Worm (Caenorhabditis elegans) whole organism, L1 larva: ENCODE data around the gene idh-2.

ENCODE experiments used
- C34B4.2 ChIP-seq: sonication (generic microtip); optimal IDR thresholded peaks from 2 replicates; lab custom pipeline; 2017; ENCODE audit warnings: mild to moderate bottlenecking, missing genetic modification characterization, missing compliant biosample characterization
- F16B12.6 ChIP-seq: fragments of 150-350 bp; optimal IDR thresholded peaks from 2 replicates; lab custom pipeline; 2014; ENCODE audit warnings: missing biosample characterization, missing genetic modification characterization
- ama-1 ChIP-seq: fragments of 150-350 bp; optimal IDR thresholded peaks from 2 replicates; lab custom pipeline; 2014
- blmp-1 ChIP-seq: fragments of 150-350 bp; optimal IDR thresholded peaks from 2 replicates; lab custom pipeline; 2014; ENCODE audit warnings: missing biosample characterization, missing genetic modification characterization
- ceh-90 ChIP-seq: sonication (generic microtip); optimal IDR thresholded peaks from 2 replicates; lab custom pipeline; 2016; ENCODE audit warnings: missing genetic modification characterization, missing compliant biosample characterization
- elt-2 ChIP-seq: sonication (generic microtip); optimal IDR thresholded peaks from 2 replicates; lab custom pipeline; 2016; ENCODE audit warnings: missing genetic modification characterization, mild to moderate bottlenecking, inconsistent platforms, missing compliant biosample characterization, missing genetic modification reagents
- fkh-10 ChIP-seq: sonication (generic microtip); optimal IDR thresholded peaks from 2 replicates; lab custom pipeline; 2017; ENCODE audit warnings: missing biosample characterization, missing genetic modification reagents, missing genetic modification characterization
- fkh-4 ChIP-seq: sonication (generic microtip); optimal IDR thresholded peaks from 2 replicates; lab custom pipeline; 2016; ENCODE audit warnings: missing compliant biosample characterization, missing genetic modification characterization, borderline replicate concordance
- irx-1 ChIP-seq: sonication (generic microtip); optimal IDR thresholded peaks from 2 replicates; lab custom pipeline; 2016; ENCODE audit warnings: missing genetic modification characterization, missing compliant biosample characterization
- jun-1 ChIP-seq: fragments of 150-350 bp; optimal IDR thresholded peaks from 2 replicates; lab custom pipeline; 2014; ENCODE audit warnings: missing biosample characterization, missing genetic modification reagents, missing genetic modification characterization
- lin-14 ChIP-seq: fragments of 200-800 bp; sonication (Bioruptor generic); optimal IDR thresholded peaks from 2 replicates; lab custom pipeline; 2018; ENCODE audit warnings: mild to moderate bottlenecking, missing genetic modification characterization, moderate library complexity, missing compliant biosample characterization
- lin-35 ChIP-seq, 2 experiments: fragments of 150-350 bp; optimal IDR thresholded peaks; 2 replicates each; lab custom pipeline; 2014; ENCODE audit warnings: missing biosample characterization in 2 of 2, missing genetic modification characterization in 2 of 2, missing genetic modification reagents in 2 of 2
- lin-39 ChIP-seq: fragments of 150-350 bp; optimal IDR thresholded peaks from 2 replicates; lab custom pipeline; 2014; ENCODE audit warnings: missing biosample characterization, missing genetic modification reagents, missing genetic modification characterization
- mef-2 ChIP-seq: fragments of 150-350 bp; optimal IDR thresholded peaks from 2 replicates; lab custom pipeline; 2014; ENCODE audit warnings: missing biosample characterization, missing genetic modification characterization
- nhr-28 ChIP-seq: fragments of 150-350 bp; optimal IDR thresholded peaks from 2 replicates; lab custom pipeline; 2014; ENCODE audit warnings: missing biosample characterization, missing genetic modification characterization
- nhr-76 ChIP-seq: sonication (generic microtip); optimal IDR thresholded peaks from 2 replicates; lab custom pipeline; 2017; ENCODE audit warnings: missing biosample characterization, missing genetic modification characterization
- nhr-84 ChIP-seq: sonication (generic microtip); optimal IDR thresholded peaks from 2 replicates; lab custom pipeline; 2017; ENCODE audit warnings: missing biosample characterization, missing genetic modification characterization
- nhr-85 ChIP-seq: sonication (generic microtip); peaks from one replicate; lab custom pipeline; 2016; ENCODE audit warnings: missing genetic modification characterization, inconsistent platforms, missing compliant biosample characterization
- rnt-1 ChIP-seq: sonication (generic microtip); optimal IDR thresholded peaks from 2 replicates; lab custom pipeline; 2016; ENCODE audit warnings: mild to moderate bottlenecking, missing genetic modification characterization, moderate library complexity, missing compliant biosample characterization
- snu-23 ChIP-seq: sonication (generic microtip); optimal IDR thresholded peaks from 2 replicates; lab custom pipeline; 2016; ENCODE audit warnings: missing genetic modification characterization, missing compliant biosample characterization
- tlp-1 ChIP-seq: fragments of 150-350 bp; optimal IDR thresholded peaks from 2 replicates; lab custom pipeline; 2014; ENCODE audit warnings: missing biosample characterization, missing genetic modification characterization
- xbp-1 ChIP-seq: sonication (generic microtip); optimal IDR thresholded peaks from 2 replicates; lab custom pipeline; 2016; ENCODE audit warnings: missing genetic modification characterization, missing compliant biosample characterization
- zip-4 ChIP-seq: fragments of 200-800 bp; sonication (Bioruptor generic); optimal IDR thresholded peaks from 2 replicates; lab custom pipeline; 2018; ENCODE audit warnings: mild to moderate bottlenecking, missing genetic modification characterization, moderate library complexity, missing compliant biosample characterization
- ztf-4 ChIP-seq: fragments of 150-350 bp; optimal IDR thresholded peaks from 2 replicates; lab custom pipeline; 2014; ENCODE audit warnings: missing biosample characterization, missing genetic modification characterization

idh-2 gene

DNA sequence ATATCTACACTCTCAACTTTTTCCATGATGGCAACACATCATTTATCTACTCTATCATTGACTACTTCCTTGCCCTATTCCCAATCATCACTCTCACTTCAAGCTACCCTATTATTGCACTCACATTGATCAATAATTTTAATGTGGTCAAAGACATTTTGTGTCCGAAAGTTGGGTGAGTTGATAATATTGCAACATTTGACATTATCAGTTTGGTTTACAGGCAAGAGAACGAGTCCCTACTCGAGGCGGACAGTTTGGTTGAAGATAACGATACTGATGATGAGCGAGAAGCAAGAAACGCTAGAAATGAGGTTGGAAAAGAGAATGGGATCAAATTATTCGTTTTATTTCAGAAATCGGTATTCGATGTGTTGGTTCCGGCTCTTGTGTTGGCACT lies 48.9 kb downstream of the idh-2 start:
- TF ChIP-seq nhr-76 (tag; lab: Kevin White, UChicago) (no peak), lin-39 (tag; lab: Kevin White, UChicago) (no peak), F16B12.6 (tag; lab: Kevin White, UChicago) (no peak), ztf-4 (tag; lab: Kevin White, UChicago) (no peak), jun-1 (tag; lab: Kevin White, UChicago) (no peak), nhr-28 (tag; lab: Kevin White, UChicago) (no peak), nhr-84 (tag; lab: Kevin White, UChicago) (no peak), C34B4.2 (tag; lab: Kevin White, UChicago) (no peak), snu-23 (GFP tag; lab: Kevin White, UChicago) (no peak), blmp-1 (no peak), fkh-4 (tag; lab: Kevin White, UChicago) (no peak), irx-1 (tag; lab: Kevin White, UChicago) (no peak), nhr-85 (tag; lab: Kevin White, UChicago) (no peak), rnt-1 (tag; lab: Kevin White, UChicago) (no peak), lin-14 (GFP tag; lab: Kevin White, UChicago) (peak; percentile 20), tlp-1 (tag; lab: Kevin White, UChicago) (no peak), ama-1 (lab: Kevin White, UChicago) (no peak), mef-2 (tag; lab: Kevin White, UChicago) (no peak), elt-2 (tag; lab: Kevin White, UChicago) (peak; percentile 71), xbp-1 (no peak), lin-35 (GFP tag; optimal IDR thresholded peaks at IDR 0.05; lab: Kevin White, UChicago) (peak in 1 of 2 experiments; percentile 32), ceh-90 (tag; lab: Kevin White, UChicago) (no peak)

DNA sequence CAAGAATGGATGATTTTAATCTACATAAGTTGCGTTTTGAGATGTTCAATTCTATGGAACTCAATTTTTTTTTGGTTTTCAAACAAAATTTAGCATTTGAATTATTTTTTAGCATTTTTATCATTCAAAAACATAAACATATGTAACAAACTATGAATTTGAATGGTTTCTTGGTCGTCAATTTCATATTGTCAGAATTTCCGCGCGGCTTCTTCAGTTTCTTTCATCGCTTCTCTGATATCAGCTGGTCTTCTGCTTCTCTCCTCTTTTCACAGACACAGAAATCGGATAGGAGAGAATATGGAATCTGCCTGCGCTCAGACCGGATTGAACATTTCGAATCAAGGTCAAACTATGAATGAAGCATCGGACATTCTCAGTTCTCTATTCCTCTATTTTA lies 50.9 kb downstream of the idh-2 start, which contains the start of gene C03A3.9:
TSS of gene C03A3.9 (plus strand) at position 301 of the 400 bp plus-strand sequence.
- TF ChIP-seq zip-4 (GFP tag; lab: Kevin White, UChicago): no peak
- TF ChIP-seq blmp-1: peak; percentile 14
- TF ChIP-seq fkh-10 (GFP tag; lab: Kevin White, UChicago): no peak
- TF ChIP-seq, all 84 proteins: peak for 1
